Worm (Caenorhabditis elegans) whole organism, L4 larva: Measurements from ENCODE around the gene C53A3.3.

Source experiments
- F10B5.3 ChIP-seq: sonication (generic microtip); optimal IDR thresholded peaks from 2 replicates; lab custom pipeline; 2016; ENCODE audit warnings: mild to moderate bottlenecking, missing genetic modification characterization, missing compliant biosample characterization
- F44E2.7 ChIP-seq: fragments of 200-800 bp; sonication (Bioruptor generic); IDR thresholded peaks from 2 replicates; pipeline ENCODE4 v2.1.2; 2022; ENCODE audit warnings: missing genetic modification characterization, missing compliant biosample characterization
- R02D3.7 ChIP-seq: fragments of 150-350 bp; sonication (generic microtip); optimal IDR thresholded peaks from 3 replicates; lab custom pipeline; 2014; ENCODE audit warnings: missing biosample characterization, missing genetic modification characterization
- T26A8.4 ChIP-seq: fragments of 200-800 bp; sonication (Bioruptor generic); IDR thresholded peaks from 2 replicates; pipeline ENCODE4 v1.3.6; 2022; ENCODE audit warnings: missing genetic modification characterization, missing compliant biosample characterization
- Y48G9A.11 ChIP-seq: fragments of 200-800 bp; sonication (Bioruptor generic); IDR thresholded peaks from 2 replicates; pipeline ENCODE4 v1.3.6; 2022; ENCODE audit warnings: missing genetic modification reagents, missing genetic modification characterization, missing compliant biosample characterization
- Y5F2A.4 ChIP-seq: fragments of 200-800 bp; sonication (Bioruptor generic); optimal IDR thresholded peaks from 2 replicates; lab custom pipeline; 2018; ENCODE audit warnings: mild to moderate bottlenecking, missing genetic modification characterization, missing compliant biosample characterization
- ZK337.2 ChIP-seq: fragments of 200-800 bp; sonication (Bioruptor generic); IDR thresholded peaks from 2 replicates; pipeline ENCODE4 v1.3.6; 2022; ENCODE audit warnings: missing genetic modification reagents, missing genetic modification characterization, missing compliant biosample characterization
- ZK546.5 ChIP-seq, 2 experiments: sonication (generic microtip); optimal IDR thresholded peaks; 2 replicates each; lab custom pipeline; 2017; ENCODE audit warnings: missing biosample characterization in 2 of 2, missing genetic modification characterization in 2 of 2
- aha-1 ChIP-seq: fragments of 150-350 bp; peaks from one replicate; lab custom pipeline; 2014; ENCODE audit warnings: missing biosample characterization, missing genetic modification characterization
- ceh-20 ChIP-seq: fragments of 200-800 bp; sonication (Bioruptor generic); IDR thresholded peaks from 2 replicates; pipeline ENCODE4 v1.3.6; 2022; ENCODE audit warnings: missing genetic modification reagents, missing genetic modification characterization, missing compliant biosample characterization
- ceh-44 ChIP-seq: fragments of 200-800 bp; sonication (Bioruptor generic); IDR thresholded peaks from 2 replicates; pipeline ENCODE4 v1.3.6; 2022; ENCODE audit warnings: missing genetic modification reagents, missing genetic modification characterization, missing compliant biosample characterization
- ceh-82 ChIP-seq: sonication (generic microtip); optimal IDR thresholded peaks from 2 replicates; lab custom pipeline; 2017; ENCODE audit warnings: missing biosample characterization, missing genetic modification characterization
- cey-2 ChIP-seq: sonication (generic microtip); optimal IDR thresholded peaks from 3 replicates; lab custom pipeline; 2017; ENCODE audit warnings: missing genetic modification characterization, mild to moderate bottlenecking, missing compliant biosample characterization, antibody characterized with exemption, borderline replicate concordance; ENCODE audit not compliant: insufficient read depth
- daf-12 ChIP-seq: fragments of 150-350 bp; optimal IDR thresholded peaks from 2 replicates; lab custom pipeline; 2014; ENCODE audit warnings: missing biosample characterization, missing genetic modification reagents, missing genetic modification characterization
- daf-16 ChIP-seq, 3 experiments: sonication (generic microtip); optimal IDR thresholded peaks; 2 replicates each; lab custom pipeline; 2016 to 2017; ENCODE audit warnings: missing genetic modification characterization in 3 of 3, missing genetic modification reagents in 3 of 3, mild to moderate bottlenecking in 2 of 3, missing compliant biosample characterization in 2 of 3, missing biosample characterization in 1 of 3, moderate library complexity in 1 of 3
- daf-19 ChIP-seq: fragments of 200-800 bp; sonication (Bioruptor generic); conservative IDR thresholded peaks from 2 replicates; pipeline ENCODE4 v1.3.6; 2022; ENCODE audit warnings: missing genetic modification characterization, missing compliant biosample characterization
- dmd-6 ChIP-seq: fragments of 200-800 bp; sonication (Bioruptor generic); IDR thresholded peaks from 2 replicates; pipeline ENCODE4 v1.3.6; 2022; ENCODE audit warnings: missing genetic modification reagents, missing genetic modification characterization, missing compliant biosample characterization
- duxl-1 ChIP-seq: sonication (generic microtip); optimal IDR thresholded peaks from 2 replicates; lab custom pipeline; 2016; ENCODE audit warnings: mild to moderate bottlenecking, missing genetic modification characterization, moderate library complexity, missing compliant biosample characterization; ENCODE audit not compliant: poor library complexity
- egl-43 ChIP-seq: fragments of 200-800 bp; sonication (Bioruptor generic); IDR thresholded peaks from 2 replicates; pipeline ENCODE4 v1.3.6; 2022; ENCODE audit warnings: missing genetic modification reagents, missing genetic modification characterization, missing compliant biosample characterization
- fos-1 ChIP-seq: fragments of 150-350 bp; optimal IDR thresholded peaks from 2 replicates; lab custom pipeline; 2014; ENCODE audit warnings: missing biosample characterization, missing genetic modification characterization
- gei-8 ChIP-seq: fragments of 200-800 bp; sonication (Bioruptor generic); optimal IDR thresholded peaks from 2 replicates; lab custom pipeline; 2018; ENCODE audit warnings: mild to moderate bottlenecking, missing genetic modification characterization, missing compliant biosample characterization
- hif-1 ChIP-seq, 2 experiments: sonication (generic microtip); optimal IDR thresholded peaks; 2 replicates each; lab custom pipeline; 2016 to 2017; ENCODE audit warnings: missing compliant biosample characterization in 2 of 2, missing genetic modification characterization in 2 of 2, missing genetic modification reagents in 2 of 2, missing genotype in 2 of 2, mild to moderate bottlenecking in 1 of 2
- hlh-30 ChIP-seq: sonication (generic microtip); optimal IDR thresholded peaks from 2 replicates; lab custom pipeline; 2017; ENCODE audit warnings: antibody characterized with exemption, mild to moderate bottlenecking, missing genetic modification characterization, missing compliant biosample characterization; ENCODE audit not compliant: insufficient read depth
- lim-7 ChIP-seq: fragments of 200-800 bp; sonication (Bioruptor generic); IDR thresholded peaks from 2 replicates; pipeline ENCODE4 v1.3.6; 2022; ENCODE audit warnings: missing genetic modification characterization, missing compliant biosample characterization
- lin-29 ChIP-seq: fragments of 200-800 bp; sonication (Bioruptor generic); IDR thresholded peaks from 2 replicates; pipeline ENCODE4 v1.3.6; 2022; ENCODE audit warnings: missing genetic modification reagents, missing genetic modification characterization, missing compliant biosample characterization
- lin-38 ChIP-seq: fragments of 200-800 bp; sonication (Bioruptor generic); IDR thresholded peaks from 2 replicates; pipeline ENCODE4 v1.3.6; 2022; ENCODE audit warnings: missing genetic modification reagents, missing genetic modification characterization, missing compliant biosample characterization
- lir-3 ChIP-seq: sonication (generic microtip); optimal IDR thresholded peaks from 2 replicates; lab custom pipeline; 2016; ENCODE audit warnings: mild to moderate bottlenecking, missing genetic modification characterization, missing compliant biosample characterization
- lsy-2 ChIP-seq, 2 experiments: fragments of 150-350 bp in 1 of 2; sonication (generic microtip) in 1 of 2; optimal IDR thresholded peaks; 2 replicates each; lab custom pipeline; 2014 to 2017; ENCODE audit warnings: missing biosample characterization in 2 of 2, missing genetic modification characterization in 2 of 2
- mdl-1 ChIP-seq, 2 experiments: fragments of 150-350 bp in 1 of 2; sonication (generic microtip) in 1 of 2; optimal IDR thresholded peaks; 2 replicates each; lab custom pipeline; 2014 to 2017; ENCODE audit warnings: missing biosample characterization in 2 of 2, missing genetic modification characterization in 2 of 2
- mep-1 ChIP-seq: fragments of 150-350 bp; sonication (generic microtip); optimal IDR thresholded peaks from 3 replicates; lab custom pipeline; 2014; ENCODE audit warnings: missing biosample characterization, missing genetic modification characterization
- mxl-2 ChIP-seq: fragments of 200-800 bp; sonication (Bioruptor generic); conservative IDR thresholded peaks from 2 replicates; pipeline ENCODE4 v1.3.6; 2022; ENCODE audit warnings: missing genetic modification reagents, missing genetic modification characterization, missing compliant biosample characterization
- nhr-10 ChIP-seq: fragments of 150-350 bp; optimal IDR thresholded peaks from 2 replicates; lab custom pipeline; 2014; ENCODE audit warnings: missing biosample characterization, missing genetic modification characterization
- nhr-237 ChIP-seq: sonication (generic microtip); optimal IDR thresholded peaks from 2 replicates; lab custom pipeline; 2017; ENCODE audit warnings: missing biosample characterization, missing genetic modification characterization
- nhr-48 ChIP-seq: sonication (generic microtip); optimal IDR thresholded peaks from 2 replicates; lab custom pipeline; 2016; ENCODE audit warnings: mild to moderate bottlenecking, missing genetic modification characterization, missing compliant biosample characterization
- nhr-76 ChIP-seq: fragments of 150-350 bp; optimal IDR thresholded peaks from 2 replicates; lab custom pipeline; 2014; ENCODE audit warnings: missing biosample characterization, missing genetic modification characterization
- pha-4 ChIP-seq, 2 experiments: fragments of 150-350 bp in 1 of 2; fragments of 200-800 bp in 1 of 2; sonication (Bioruptor generic) in 1 of 2; IDR thresholded peaks in 1 of 2; optimal IDR thresholded peaks in 1 of 2; 2 replicates each; pipeline versions ENCODE4 v1.3.6 to Lab custom; 2014 to 2022; ENCODE audit warnings: missing genetic modification characterization in 2 of 2, missing genetic modification reagents in 2 of 2, missing biosample characterization in 1 of 2, missing compliant biosample characterization in 1 of 2
- pqm-1 ChIP-seq: sonication (generic microtip); optimal IDR thresholded peaks from 2 replicates; lab custom pipeline; 2017; ENCODE audit warnings: missing biosample characterization, missing genetic modification characterization
- sdz-12 ChIP-seq: fragments of 200-800 bp; sonication (Bioruptor generic); optimal IDR thresholded peaks from 2 replicates; lab custom pipeline; 2018; ENCODE audit warnings: mild to moderate bottlenecking, missing genetic modification characterization, missing compliant biosample characterization
- set-16 ChIP-seq: fragments of 200-800 bp; sonication (Bioruptor generic); IDR thresholded peaks from 2 replicates; pipeline ENCODE4 v1.3.6; 2022; ENCODE audit warnings: missing genetic modification reagents, missing genetic modification characterization, missing compliant biosample characterization
- snpc-1.2 ChIP-seq: fragments of 200-800 bp; sonication (Bioruptor generic); IDR thresholded peaks from 2 replicates; pipeline ENCODE4 v1.3.6; 2022; ENCODE audit warnings: missing genetic modification reagents, missing genetic modification characterization, missing compliant biosample characterization
- spr-1 ChIP-seq: sonication (generic microtip); optimal IDR thresholded peaks from 2 replicates; lab custom pipeline; 2016; ENCODE audit warnings: mild to moderate bottlenecking, missing genetic modification characterization, missing compliant biosample characterization
- spr-3 ChIP-seq: fragments of 200-800 bp; sonication (Bioruptor generic); optimal IDR thresholded peaks from 2 replicates; lab custom pipeline; 2018; ENCODE audit warnings: mild to moderate bottlenecking, missing genetic modification characterization, missing compliant biosample characterization
- unc-130 ChIP-seq: sonication (generic microtip); optimal IDR thresholded peaks from 2 replicates; lab custom pipeline; 2016; ENCODE audit warnings: missing genetic modification reagents, missing genetic modification characterization, missing compliant biosample characterization
- unc-62 ChIP-seq, 3 experiments: fragments of 150-350 bp in 1 of 3; sonication (generic microtip); optimal IDR thresholded peaks in 2 of 3; peaks in 1 of 3; 1 replicate in 1 of 3; 2 replicates in 2 of 3; lab custom pipeline; 2014 to 2017; ENCODE audit warnings: missing biosample characterization in 3 of 3, missing genetic modification characterization in 3 of 3, missing genetic modification reagents in 3 of 3, missing genotype in 1 of 3
- zag-1 ChIP-seq: fragments of 150-350 bp; optimal IDR thresholded peaks from 2 replicates; lab custom pipeline; 2014; ENCODE audit warnings: missing biosample characterization, missing genetic modification characterization
- zfp-2 ChIP-seq: sonication (generic microtip); optimal IDR thresholded peaks from 2 replicates; lab custom pipeline; 2016; ENCODE audit warnings: mild to moderate bottlenecking, missing genetic modification characterization, missing compliant biosample characterization
- zfp-3 ChIP-seq: fragments of 200-800 bp; sonication (Bioruptor generic); conservative IDR thresholded peaks from 2 replicates; pipeline ENCODE4 v1.3.6; 2022; ENCODE audit warnings: missing genetic modification reagents, missing genetic modification characterization, missing compliant biosample characterization

Gene C53A3.3

ce11 chrV:5780713-5781360 is 24.5 kb downstream of the C53A3.3 start, which contains the start of gene F44E7.5 (continued):
- TF ChIP-seq duxl-1 (tag; lab: Kevin White, UChicago) (no peak), ceh-44 (GFP tag; lab: Robert Waterston, UW) (no peak), lim-7 (GFP tag; lab: Robert Waterston, UW) (no peak), nhr-10 (no peak), mep-1 (peak; percentile 88), sdz-12 (GFP tag; lab: Kevin White, UChicago) (no peak), dmd-6 (GFP tag; lab: Robert Waterston, UW) (peak; percentile 65), hlh-30 (tag; lab: Kevin White, UChicago) (peak; percentile 87), daf-19 (0 out of 2 replicates have a peak, but pooled peaks have one; percentile 14), zag-1 (tag; lab: Kevin White, UChicago) (no peak), nhr-76 (tag; lab: Kevin White, UChicago) (peak; percentile 14), unc-62 (GFP tag; optimal IDR thresholded peaks at IDR 0.05 in 1 of 2; lab: Kevin White, UChicago) (peak in 1 of 2 experiments; percentile 23), unc-62 (tag; optimal IDR thresholded peaks at IDR 0.05; lab: Kevin White, UChicago) (no peak), R02D3.7 (no peak), ZK546.5 (tag; optimal IDR thresholded peaks at IDR 0.05; lab: Kevin White, UChicago) (no peak), ceh-20 (GFP tag; lab: Robert Waterston, UW) (0 out of 2 replicates have a peak, but pooled peaks have one; percentile 45), snpc-1.2 (GFP tag; lab: Robert Waterston, UW) (no peak), fos-1 (tag; lab: Kevin White, UChicago) (no peak), nhr-237 (tag; lab: Kevin White, UChicago) (no peak), cey-2 (tag; lab: Kevin White, UChicago) (peak; percentile 29), aha-1 (tag; lab: Kevin White, UChicago) (peak; percentile 98), F44E2.7 (no peak), lin-29 (GFP tag; lab: Robert Waterston, UW) (peak; percentile 39; the same call in 1 of the 2 replicates), pha-4 (GFP tag; IDR thresholded peaks at IDR 0.05; lab: Robert Waterston, UW) (no peak), pha-4 (tag; optimal IDR thresholded peaks at IDR 0.05; lab: Kevin White, UChicago) (no peak), lsy-2 (tag; optimal IDR thresholded peaks at IDR 0.05; lab: Kevin White, UChicago) (peak in 1 of 2 experiments; percentile 60), lin-38 (no peak; the same call in none of the 2 replicates), Y48G9A.11 (GFP tag; lab: Robert Waterston, UW) (no peak), pqm-1 (tag; lab: Kevin White, UChicago) (peak; percentile 71), zfp-2 (no peak), spr-3 (GFP tag; lab: Kevin White, UChicago) (peak; percentile 100), T26A8.4 (GFP tag; lab: Robert Waterston, UW) (0 out of 2 replicates have a peak, but pooled peaks have one; percentile 41), gei-8 (no peak), mdl-1 (tag; optimal IDR thresholded peaks at IDR 0.05; lab: Kevin White, UChicago) (peak; percentile 13 to 82), spr-1 (tag; lab: Kevin White, UChicago) (peak; percentile 96), zfp-3 (no peak), Y5F2A.4 (GFP tag; lab: Kevin White, UChicago) (no peak), ZK337.2 (GFP tag; lab: Robert Waterston, UW) (no peak), set-16 (GFP tag; lab: Robert Waterston, UW) (no peak), ceh-82 (tag; lab: Kevin White, UChicago) (no peak), F10B5.3 (tag; lab: Kevin White, UChicago) (no peak), mxl-2 (GFP tag; lab: Robert Waterston, UW) (0 out of 2 replicates have a peak, but pooled peaks have one; percentile 57), unc-130 (GFP tag; lab: Kevin White, UChicago) (peak; percentile 12), egl-43 (0 out of 2 replicates have a peak, but pooled peaks have one; percentile 57), daf-16 (GFP tag; optimal IDR thresholded peaks at IDR 0.05; lab: Kevin White, UChicago) (no peak), daf-16 (tag; optimal IDR thresholded peaks at IDR 0.05; lab: Kevin White, UChicago) (peak; percentile 77), hif-1 (tag; optimal IDR thresholded peaks at IDR 0.05; lab: Kevin White, UChicago) (peak in 1 of 2 experiments; percentile 12), lir-3 (tag; lab: Kevin White, UChicago) (no peak), daf-12 (no peak), nhr-48 (tag; lab: Kevin White, UChicago) (peak; percentile 67)
